Fruit fly (Drosophila melanogaster): ENCODE measurements around the gene EloB.

The EloB gene

DNA sequence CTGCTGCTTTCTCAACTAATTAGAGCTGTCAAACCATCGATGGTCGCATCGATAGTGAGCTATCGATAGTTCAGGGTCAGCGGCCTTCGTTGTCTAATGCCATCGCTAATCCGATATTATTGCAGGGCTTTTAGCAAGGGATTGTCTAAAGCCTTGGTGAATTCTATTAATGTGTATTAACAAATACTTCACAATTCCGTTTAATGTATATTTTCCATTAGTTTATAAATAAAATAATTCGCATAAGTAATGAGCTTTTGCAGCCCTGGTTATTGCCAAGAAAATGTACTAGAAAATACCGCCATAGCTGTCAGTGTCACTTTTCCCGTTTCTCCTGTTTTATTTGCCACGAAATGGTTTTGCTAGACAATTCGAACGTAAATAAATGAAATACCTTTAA lies at the start of gene EloB, which contains the start of gene Srp14:
EloB (minus strand) TSS at position 35 of the 400 bp plus-strand sequence.
Srp14 (plus strand) TSS at position 300 of the 400 bp plus-strand sequence.
- no peak for TF ChIP-seq CTCF (optimal IDR thresholded peaks at IDR 0.05)
- TF ChIP-seq CG8478 (optimal IDR thresholded peaks at IDR 0.05), result no peak

DNA sequence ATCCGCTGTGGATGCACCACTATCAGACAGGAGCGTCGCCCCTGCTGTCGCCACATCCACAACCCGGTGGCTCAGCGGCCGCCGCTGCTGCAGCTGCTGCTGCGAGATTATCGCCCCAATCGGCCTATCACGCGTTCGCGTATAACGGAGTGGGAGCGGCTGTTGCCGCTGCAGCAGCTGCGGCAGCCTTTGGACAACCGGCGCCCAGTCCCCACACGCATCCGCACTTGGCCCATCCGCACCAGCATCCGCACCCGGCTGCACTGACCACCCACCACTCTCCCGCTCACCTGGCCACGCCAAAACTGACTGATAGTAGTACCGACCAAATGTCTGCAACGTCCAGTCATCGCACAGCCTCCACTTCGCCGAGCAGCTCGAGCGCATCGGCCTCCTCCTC lies 46.5 kb upstream of the EloB start:
- no peak for TF ChIP-seq CG8478 (optimal IDR thresholded peaks at IDR 0.05)

DNA sequence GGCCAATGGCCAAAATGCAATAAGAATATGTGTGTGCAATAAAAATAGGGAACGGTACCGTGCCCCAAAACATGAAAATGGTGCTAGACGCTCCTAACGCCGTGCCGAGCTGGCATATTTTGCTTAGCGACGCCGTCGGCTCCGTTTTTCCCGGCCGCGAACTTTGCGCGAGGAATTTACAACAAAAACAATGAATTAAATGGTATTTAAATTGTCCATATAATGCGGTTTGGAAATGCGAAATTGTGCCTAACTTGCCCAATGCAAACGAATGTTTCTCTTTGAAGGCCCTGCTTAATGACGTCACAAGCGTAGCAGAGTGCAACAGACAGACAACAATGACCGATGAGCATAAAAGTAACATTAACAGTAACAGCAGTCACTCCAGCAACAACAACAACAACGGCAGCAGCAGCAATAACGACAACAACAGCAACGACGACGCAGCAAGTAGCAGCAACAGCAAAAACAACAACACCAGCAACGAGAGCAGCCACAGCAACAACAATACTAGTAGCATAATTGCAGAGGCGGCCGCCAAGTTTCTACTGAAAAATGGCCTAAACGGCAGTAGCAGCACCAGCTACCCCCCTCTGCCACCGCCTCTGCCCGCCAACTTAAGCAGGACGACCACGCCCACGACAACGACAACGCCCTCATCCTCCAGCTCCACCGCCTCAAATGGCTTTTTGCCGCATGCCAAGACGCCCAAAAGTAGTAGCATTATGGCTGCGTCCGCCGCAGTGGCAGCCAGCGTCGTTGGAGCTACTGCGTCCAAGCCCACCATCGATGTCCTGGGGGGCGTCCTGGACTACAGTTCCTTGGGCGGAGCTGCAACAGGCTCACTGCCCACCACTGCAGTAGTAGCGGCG lies 42.9 kb upstream of the EloB start:
- TF ChIP-seq CTCF (optimal IDR thresholded peaks at IDR 0.05), result peak in 1 of 2 experiments; percentile 26
- no peak for TF ChIP-seq CG8478 (optimal IDR thresholded peaks at IDR 0.05)

DNA sequence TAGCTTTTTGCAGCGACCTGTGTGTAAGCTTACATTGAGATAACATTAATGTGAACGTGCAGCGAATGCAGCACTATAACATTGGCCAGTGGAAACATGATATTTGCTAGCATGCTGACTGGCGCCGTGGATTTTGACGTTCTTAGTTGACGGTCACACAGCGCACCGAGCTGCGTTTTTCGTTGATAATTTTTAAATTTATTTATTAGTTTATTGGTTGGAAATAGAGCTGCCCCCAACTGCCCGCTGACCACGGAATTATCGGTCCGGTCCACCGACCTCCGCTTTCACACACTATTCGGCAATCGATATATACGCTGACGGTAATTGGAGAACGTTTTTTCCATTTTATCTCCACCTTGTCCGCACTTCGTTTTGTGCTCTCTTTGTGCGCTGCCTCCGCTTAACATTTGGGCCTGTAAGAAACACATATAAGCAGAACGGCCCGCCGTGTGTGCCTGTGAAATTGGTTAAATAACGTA lies 42.2 kb upstream of the EloB start, which contains the start of gene H:
H (plus strand) TSS at position 134 of the 482 bp plus-strand sequence.
- TF ChIP-seq CTCF (optimal IDR thresholded peaks at IDR 0.05), result peak in 1 of 2 experiments; percentile 39
- TF ChIP-seq CG8478 (optimal IDR thresholded peaks at IDR 0.05), result no peak

DNA sequence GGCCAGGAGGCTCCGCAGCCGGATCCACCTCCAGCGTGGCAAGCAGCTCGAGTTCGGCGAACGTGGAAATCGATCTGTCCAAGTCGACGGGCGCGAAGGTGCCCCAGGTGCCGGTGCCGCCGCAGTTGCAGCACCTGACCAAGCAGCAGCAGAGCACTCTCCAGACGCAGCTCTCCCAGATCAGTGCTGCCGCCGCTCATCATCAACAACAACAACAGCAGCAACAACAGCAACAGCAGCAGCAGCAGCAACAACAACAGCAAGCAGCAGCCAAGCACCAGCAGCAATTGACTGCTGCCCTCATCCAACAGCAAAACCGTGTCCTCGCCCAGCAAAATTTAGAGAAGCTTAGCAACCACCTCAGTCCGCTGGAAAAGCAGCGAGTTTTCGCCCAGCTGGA lies 39.3 kb upstream of the EloB start:
- TF ChIP-seq CTCF (optimal IDR thresholded peaks at IDR 0.05) (no peak), CG8478 (optimal IDR thresholded peaks at IDR 0.05) (no peak)

DNA sequence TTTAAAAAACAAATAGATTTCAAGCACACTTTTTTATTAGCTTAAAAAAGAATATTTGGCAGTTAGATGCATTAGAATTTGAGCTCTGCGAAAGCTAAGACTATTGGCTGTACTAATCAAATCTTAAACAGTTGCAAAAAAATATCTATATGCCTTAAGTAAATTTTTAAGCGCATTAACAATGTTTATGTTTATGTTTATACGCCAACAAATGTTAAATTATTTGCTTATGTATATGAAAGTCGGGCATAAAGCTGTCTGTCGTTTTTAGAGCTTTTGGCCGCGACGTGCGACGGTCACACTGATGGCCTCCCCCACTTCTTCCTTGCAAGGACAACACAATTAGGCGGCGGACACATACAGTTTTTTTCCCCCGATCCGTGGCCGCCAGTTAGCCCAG lies 37.9 kb upstream of the EloB start, which contains the start of gene CG5466:
CG5466 (plus strand) TSS at position 301 of the 400 bp plus-strand sequence.
- TF ChIP-seq CTCF (optimal IDR thresholded peaks at IDR 0.05) (no peak), CG8478 (optimal IDR thresholded peaks at IDR 0.05) (no peak)

DNA sequence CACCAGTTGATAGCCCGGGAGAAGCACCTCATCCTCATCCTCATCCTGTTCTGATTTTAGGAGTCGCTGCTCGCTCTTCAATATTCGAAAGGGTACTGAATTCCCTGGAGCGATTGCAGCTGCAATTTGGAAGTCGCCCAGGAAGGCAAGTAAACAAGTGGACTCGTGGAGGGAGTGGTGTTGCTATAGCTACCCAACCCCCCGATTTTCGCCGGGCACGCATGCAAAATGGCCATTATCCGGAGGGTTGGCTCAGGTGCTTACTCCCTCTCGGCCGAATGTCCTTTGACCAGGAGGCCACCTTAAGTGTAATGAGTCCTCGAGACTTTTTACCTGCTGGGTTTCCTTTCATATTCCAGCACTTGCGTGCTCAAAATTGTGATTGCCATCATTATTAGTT lies 37.2 kb upstream of the EloB start, which contains the start of gene CG15923:
CG15923 (minus strand) TSS at position 101 of the 400 bp plus-strand sequence.
- no peak for TF ChIP-seq CG8478 (optimal IDR thresholded peaks at IDR 0.05)
- no peak for TF ChIP-seq CTCF (optimal IDR thresholded peaks at IDR 0.05)

DNA sequence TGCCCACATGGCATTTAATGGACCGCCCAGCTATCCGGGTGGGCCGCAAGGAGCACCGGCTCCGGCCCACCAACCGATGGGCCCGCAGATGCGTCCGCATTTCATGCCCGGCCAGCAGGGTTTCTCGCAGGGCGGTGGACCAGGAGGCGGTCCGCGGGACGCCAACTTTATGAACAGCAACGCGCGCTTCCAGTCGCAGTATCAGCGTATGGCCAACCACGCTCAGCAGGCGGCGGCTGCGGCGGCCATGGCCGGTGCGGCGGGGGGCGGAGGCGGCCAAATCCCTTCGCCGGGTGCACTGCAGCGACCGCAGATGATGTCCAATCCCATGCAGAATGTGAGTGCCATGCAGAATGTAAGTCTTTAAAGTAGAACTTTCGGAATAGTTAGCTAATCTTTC lies 28.5 kb upstream of the EloB start:
- TF ChIP-seq CTCF (optimal IDR thresholded peaks at IDR 0.05), result no peak
- no peak for TF ChIP-seq CG8478 (optimal IDR thresholded peaks at IDR 0.05)

DNA sequence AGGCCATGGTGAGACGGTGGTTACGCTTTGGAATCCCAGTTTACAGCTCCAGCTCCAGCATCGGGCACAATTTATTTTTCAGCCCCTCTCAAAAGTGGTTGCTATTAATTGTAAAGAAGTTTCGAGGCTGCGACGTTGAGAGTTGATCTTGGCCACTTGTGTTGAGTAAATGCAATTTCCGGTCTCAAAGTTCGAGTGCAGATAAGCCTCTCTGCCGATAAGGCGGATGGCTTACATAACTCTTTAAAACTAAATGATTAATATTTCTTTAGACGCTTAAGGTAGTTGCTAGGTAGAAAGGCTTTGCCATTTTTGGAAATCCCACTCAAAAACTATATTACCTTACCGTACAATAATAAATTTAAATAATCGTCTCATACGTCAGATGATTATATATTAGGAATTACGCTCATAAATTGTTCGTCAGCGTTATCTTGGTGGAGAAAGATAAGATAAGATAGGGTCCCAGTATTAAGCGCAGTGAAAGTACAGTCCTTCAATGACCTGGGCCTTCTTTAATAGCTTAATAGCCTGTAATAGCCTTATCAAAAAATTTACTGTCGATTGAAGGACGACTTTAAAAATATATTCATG lies 26.0 kb upstream of the EloB start:
- TF ChIP-seq CG8478 (optimal IDR thresholded peaks at IDR 0.05) (no peak), CTCF (optimal IDR thresholded peaks at IDR 0.05) (no peak)

DNA sequence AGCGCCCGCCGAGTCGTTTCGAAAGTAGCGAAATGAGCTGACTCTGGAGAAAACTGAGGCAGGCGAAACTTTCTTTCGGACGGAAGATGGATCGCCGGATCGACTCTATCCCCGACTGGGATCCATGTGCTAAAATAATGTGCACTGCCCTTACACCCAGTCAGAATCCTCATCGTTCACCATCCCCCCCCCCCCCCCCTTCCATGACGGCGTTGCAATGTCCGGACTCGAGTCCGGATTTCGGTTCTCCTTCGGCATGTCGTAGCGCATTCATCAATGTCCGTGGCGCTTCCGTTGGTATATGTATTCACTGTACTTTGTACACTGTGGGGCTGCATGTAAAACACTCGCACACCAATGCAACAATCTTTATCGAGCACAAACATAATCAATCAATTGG lies 25.4 kb upstream of the EloB start:
- TF ChIP-seq CG8478 (optimal IDR thresholded peaks at IDR 0.05) (no peak), CTCF (optimal IDR thresholded peaks at IDR 0.05) (no peak)

DNA sequence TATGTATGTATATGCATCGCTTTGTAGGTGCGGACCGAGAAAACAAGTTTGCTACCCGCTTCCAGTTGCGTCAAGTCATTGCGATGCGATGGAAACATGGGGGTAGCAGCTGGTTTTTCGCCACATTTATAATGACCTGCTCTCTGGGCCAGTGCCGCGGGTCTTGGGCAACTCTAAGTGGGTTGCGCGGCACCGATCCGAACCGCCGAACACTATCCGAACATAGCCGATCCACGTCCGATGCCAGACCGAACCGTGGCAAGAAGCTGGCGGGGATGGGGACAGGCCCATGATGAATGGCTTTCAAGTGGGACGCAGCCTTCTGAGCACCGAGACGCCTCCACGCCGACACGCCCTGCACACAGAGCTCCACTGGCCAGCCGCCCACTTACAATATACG lies 24.4 kb upstream of the EloB start:
- TF ChIP-seq CG8478 (optimal IDR thresholded peaks at IDR 0.05), result no peak
- no peak for TF ChIP-seq CTCF (optimal IDR thresholded peaks at IDR 0.05)

DNA sequence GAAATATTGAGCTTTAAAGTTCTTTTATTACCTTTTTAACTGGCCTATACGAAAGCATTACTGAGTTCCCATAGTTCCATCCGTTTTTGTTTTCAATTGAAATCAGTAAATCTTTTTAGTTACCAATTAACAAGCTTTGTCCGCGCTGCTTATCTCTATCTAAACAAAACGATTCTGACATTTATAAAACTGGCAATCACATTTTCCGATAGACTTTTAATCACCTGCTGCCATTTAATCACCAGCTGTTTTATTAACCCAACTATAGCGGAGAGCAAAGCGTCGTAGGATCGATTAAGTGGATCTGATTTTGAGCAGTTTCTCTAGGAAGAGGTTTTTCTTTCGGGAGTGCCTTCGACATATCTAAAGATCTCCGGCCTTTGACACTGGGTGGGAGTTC lies 22.9 kb upstream of the EloB start:
- TF ChIP-seq CG8478 (optimal IDR thresholded peaks at IDR 0.05), result no peak
- no peak for TF ChIP-seq CTCF (optimal IDR thresholded peaks at IDR 0.05)

DNA sequence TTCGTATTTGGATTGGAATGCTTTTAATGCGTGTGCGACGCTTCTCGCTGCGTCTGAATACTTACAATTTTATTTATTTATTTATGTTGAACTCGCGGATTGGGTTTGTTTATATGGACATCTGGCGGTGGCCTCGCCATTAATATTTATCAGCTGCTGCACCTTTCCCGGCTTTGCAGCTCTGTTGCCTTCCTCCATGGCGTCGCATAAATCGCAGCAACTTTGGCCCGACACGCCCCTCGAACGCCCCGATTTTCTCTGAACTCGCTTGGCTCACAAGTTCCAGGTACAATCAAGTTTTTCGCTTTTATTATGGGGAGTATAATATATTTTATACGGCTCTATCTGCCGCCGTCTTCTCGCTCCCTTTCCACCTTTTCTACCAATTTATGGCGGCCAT lies 20.5 kb upstream of the EloB start:
- no peak for TF ChIP-seq CTCF (optimal IDR thresholded peaks at IDR 0.05)
- no peak for TF ChIP-seq CG8478 (optimal IDR thresholded peaks at IDR 0.05)

DNA sequence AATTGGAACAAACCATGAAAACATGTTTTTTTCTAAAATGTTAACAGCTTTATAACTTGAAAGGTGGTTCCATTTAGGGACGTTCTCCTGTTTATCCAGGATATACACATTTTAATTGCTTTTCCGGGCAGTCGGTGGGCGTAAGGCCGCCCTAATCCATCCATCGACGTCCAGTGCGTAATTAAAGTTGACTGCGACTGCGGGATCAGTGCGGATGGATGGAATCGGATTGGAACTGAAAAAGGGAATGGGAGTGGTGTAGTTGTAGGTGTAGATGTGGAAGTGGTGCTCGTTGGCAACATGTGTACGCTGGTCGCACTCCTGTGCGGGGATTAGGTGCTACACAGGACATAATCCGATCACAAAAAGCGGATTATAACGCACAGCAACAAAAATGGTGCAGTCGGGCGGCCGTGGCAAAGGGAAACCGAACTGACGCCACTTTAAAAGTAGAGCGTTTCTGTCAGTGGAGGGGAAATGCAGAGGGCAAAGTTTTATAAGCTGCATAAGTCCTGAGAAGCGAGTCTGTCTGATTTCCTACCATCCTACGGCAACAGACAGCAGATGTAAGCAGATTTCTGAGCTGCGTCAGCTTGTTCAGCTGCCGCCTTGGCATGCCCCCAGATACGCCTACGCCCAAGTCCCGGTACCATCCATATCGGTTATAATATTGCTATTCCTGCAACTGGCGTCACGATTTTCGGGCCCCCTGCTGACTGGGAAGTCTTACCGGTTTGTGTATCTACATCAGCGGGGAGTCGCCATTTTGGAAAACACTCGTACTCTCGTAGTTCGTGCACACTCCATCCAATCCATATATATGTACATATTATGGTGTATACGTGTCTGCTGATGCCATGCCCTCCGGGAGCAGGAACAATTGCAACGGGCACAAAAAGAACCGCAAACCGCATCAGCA lies 18.0 kb upstream of the EloB start:
- TF ChIP-seq CG8478 (optimal IDR thresholded peaks at IDR 0.05) (no peak), CTCF (optimal IDR thresholded peaks at IDR 0.05) (no peak)
